Worm (Caenorhabditis elegans) whole organism, mixed stage, embryonic: ENCODE measurements around the gene ZC455.1.
A peak's percentile ranks its signal among the peaks of the same experiment; 100 is the strongest.

Source experiments
- M03D4.4 ChIP-seq: sonication (generic microtip); optimal IDR thresholded peaks from 2 replicates; lab custom pipeline; 2017; ENCODE audit warnings: mild to moderate bottlenecking, missing genetic modification characterization, missing compliant biosample characterization
- bed-3 ChIP-seq: fragments of 200-800 bp; sonication (Bioruptor generic); optimal IDR thresholded peaks from 3 replicates; lab custom pipeline; 2018; ENCODE audit warnings: mild to moderate bottlenecking, missing genetic modification characterization, moderate library complexity, missing compliant biosample characterization
- blmp-1 ChIP-seq: fragments of 150-350 bp; optimal IDR thresholded peaks from 2 replicates; lab custom pipeline; 2014; ENCODE audit warnings: missing biosample characterization, missing genetic modification characterization
- ceh-39 ChIP-seq: fragments of 150-350 bp; optimal IDR thresholded peaks from 2 replicates; lab custom pipeline; 2014; ENCODE audit warnings: missing biosample characterization, missing genetic modification characterization
- ceh-43 ChIP-seq: fragments of 200-800 bp; sonication (Bioruptor generic); optimal IDR thresholded peaks from 2 replicates; lab custom pipeline; 2018; ENCODE audit warnings: mild to moderate bottlenecking, missing genetic modification characterization, moderate library complexity, missing compliant biosample characterization
- ceh-83 ChIP-seq: fragments of 200-800 bp; sonication (Bioruptor generic); optimal IDR thresholded peaks from 2 replicates; lab custom pipeline; 2018; ENCODE audit warnings: mild to moderate bottlenecking, missing genetic modification characterization, missing compliant biosample characterization
- ces-1 ChIP-seq: fragments of 150-350 bp; optimal IDR thresholded peaks from 2 replicates; lab custom pipeline; 2014; ENCODE audit warnings: missing biosample characterization, missing genetic modification reagents, missing genetic modification characterization
- cnd-1 ChIP-seq: fragments of 200-800 bp; sonication (Bioruptor generic); optimal IDR thresholded peaks from 2 replicates; lab custom pipeline; 2018; ENCODE audit warnings: mild to moderate bottlenecking, missing genetic modification characterization, missing compliant biosample characterization
- drap-1 ChIP-seq: fragments of 200-800 bp; sonication (Bioruptor generic); optimal IDR thresholded peaks from 3 replicates; lab custom pipeline; 2018; ENCODE audit warnings: mild to moderate bottlenecking, missing genetic modification characterization, missing compliant biosample characterization
- elt-1 ChIP-seq: sonication (generic microtip); optimal IDR thresholded peaks from 2 replicates; lab custom pipeline; 2017; ENCODE audit warnings: missing genetic modification characterization, mild to moderate bottlenecking, missing compliant biosample characterization, antibody characterized with exemption, moderate library complexity, borderline replicate concordance; ENCODE audit not compliant: insufficient read depth
- elt-3 ChIP-seq: fragments of 150-350 bp; optimal IDR thresholded peaks from 2 replicates; lab custom pipeline; 2014; ENCODE audit warnings: missing biosample characterization, missing genetic modification characterization
- flh-1 ChIP-seq: fragments of 200-800 bp; sonication (Bioruptor generic); optimal IDR thresholded peaks from 2 replicates; lab custom pipeline; 2018; ENCODE audit warnings: mild to moderate bottlenecking, missing genetic modification characterization, moderate library complexity, missing compliant biosample characterization
- ham-2 ChIP-seq: fragments of 200-800 bp; sonication (Bioruptor generic); optimal IDR thresholded peaks from 2 replicates; lab custom pipeline; 2018; ENCODE audit warnings: mild to moderate bottlenecking, missing genetic modification characterization, missing compliant biosample characterization
- lin-13 ChIP-seq: fragments of 150-350 bp; optimal IDR thresholded peaks from 2 replicates; lab custom pipeline; 2014; ENCODE audit warnings: missing biosample characterization, missing genetic modification characterization
- lin-32 ChIP-seq: fragments of 200-800 bp; sonication (Bioruptor generic); optimal IDR thresholded peaks from 2 replicates; lab custom pipeline; 2018; ENCODE audit warnings: mild to moderate bottlenecking, missing genetic modification characterization, missing compliant biosample characterization
- lsy-2 ChIP-seq: fragments of 150-350 bp; optimal IDR thresholded peaks from 2 replicates; lab custom pipeline; 2014; ENCODE audit warnings: missing biosample characterization, missing genetic modification characterization
- mab-5 ChIP-seq: fragments of 150-350 bp; optimal IDR thresholded peaks from 2 replicates; lab custom pipeline; 2014; ENCODE audit warnings: missing biosample characterization, missing genetic modification characterization
- mep-1 ChIP-seq: fragments of 150-350 bp; optimal IDR thresholded peaks from 2 replicates; lab custom pipeline; 2017; ENCODE audit warnings: missing biosample characterization, missing genetic modification reagents, missing genetic modification characterization, inconsistent platforms
- mls-2 ChIP-seq: sonication (generic microtip); optimal IDR thresholded peaks from 2 replicates; lab custom pipeline; 2016; ENCODE audit warnings: mild to moderate bottlenecking, missing genetic modification characterization, moderate library complexity, missing compliant biosample characterization
- nhr-12 ChIP-seq: fragments of 150-350 bp; optimal IDR thresholded peaks from 2 replicates; lab custom pipeline; 2014; ENCODE audit warnings: missing biosample characterization, missing genetic modification characterization
- nhr-2 ChIP-seq: fragments of 150-350 bp; optimal IDR thresholded peaks from 2 replicates; lab custom pipeline; 2014; ENCODE audit warnings: missing biosample characterization, missing genetic modification characterization
- nhr-237 ChIP-seq: fragments of 150-350 bp; optimal IDR thresholded peaks from 2 replicates; lab custom pipeline; 2014; ENCODE audit warnings: missing biosample characterization, missing genetic modification characterization
- nhr-28 ChIP-seq: fragments of 150-350 bp; optimal IDR thresholded peaks from 2 replicates; lab custom pipeline; 2014; ENCODE audit warnings: missing biosample characterization, missing genetic modification characterization
- nhr-76 ChIP-seq: sonication (generic microtip); optimal IDR thresholded peaks from 2 replicates; lab custom pipeline; 2017; ENCODE audit warnings: missing biosample characterization, missing genetic modification characterization
- pha-4 ChIP-seq: fragments of 150-350 bp; optimal IDR thresholded peaks from 2 replicates; lab custom pipeline; 2018; ENCODE audit warnings: missing biosample characterization, missing genetic modification reagents, missing genetic modification characterization
- snpc-4 ChIP-seq: fragments of 150-350 bp; optimal IDR thresholded peaks from 2 replicates; lab custom pipeline; 2014; ENCODE audit warnings: missing biosample characterization, missing genetic modification characterization
- sptf-1 ChIP-seq: sonication (generic microtip); optimal IDR thresholded peaks from 2 replicates; lab custom pipeline; 2017; ENCODE audit warnings: mild to moderate bottlenecking, missing genetic modification characterization, moderate library complexity, missing compliant biosample characterization
- tbx-8 ChIP-seq: fragments of 200-800 bp; sonication (Bioruptor generic); optimal IDR thresholded peaks from 2 replicates; lab custom pipeline; 2018; ENCODE audit warnings: mild to moderate bottlenecking, missing genetic modification characterization, moderate library complexity, missing compliant biosample characterization
- unc-120 ChIP-seq: sonication (generic microtip); optimal IDR thresholded peaks from 2 replicates; lab custom pipeline; 2017; ENCODE audit warnings: missing genetic modification characterization, missing compliant biosample characterization; ENCODE audit not compliant: poor library complexity, severe bottlenecking
- unc-39 ChIP-seq: fragments of 150-350 bp; optimal IDR thresholded peaks from 2 replicates; lab custom pipeline; 2014; ENCODE audit warnings: missing biosample characterization, missing genetic modification characterization
- zip-8 ChIP-seq: fragments of 150-350 bp; optimal IDR thresholded peaks from 2 replicates; lab custom pipeline; 2014; ENCODE audit warnings: missing biosample characterization, missing genetic modification characterization
- ztf-11 ChIP-seq: fragments of 150-350 bp; optimal IDR thresholded peaks from 2 replicates; lab custom pipeline; 2014; ENCODE audit warnings: missing biosample characterization, missing genetic modification characterization

Gene ZC455.1

ce11 chrV:12747431-12747830 lies 25.9 kb upstream of the ZC455.1 start, which contains the start of gene C15C8.4:
Gene C15C8.4, minus strand, starts transcription at chrV:12747463.
- TF ChIP-seq elt-1 (peak; percentile 94), blmp-1 (tag; lab: Kevin White, UChicago) (no peak), pha-4 (tag; lab: Kevin White, UChicago) (no peak), lin-32 (no peak), mep-1 (tag; lab: Kevin White, UChicago) (no peak)

- TF ChIP-seq blmp-1 (tag; lab: Kevin White, UChicago), result no peak
- no peak for TF ChIP-seq bed-3 (GFP tag; lab: Kevin White, UChicago)
- no peak for TF ChIP-seq pha-4 (tag; lab: Kevin White, UChicago)
- peak; percentile 97 for TF ChIP-seq ces-1
Observed at ce11 chrV:12747856-12748255, 25.5 kb upstream of the ZC455.1 start, which contains the start of gene C15C8.5. Gene C15C8.5, plus strand, starts transcription at chrV:12748007.

ce11 chrV:12749558-12749957 lies 23.8 kb upstream of the ZC455.1 start:
- no peak for TF ChIP-seq drap-1 (GFP tag; lab: Kevin White, UChicago)
- no peak for TF ChIP-seq nhr-28 (tag; lab: Kevin White, UChicago)
- TF ChIP-seq unc-39 (tag; lab: Kevin White, UChicago), result no peak
- TF ChIP-seq zip-8 (tag; lab: Kevin White, UChicago), result no peak

ce11 chrV:12751495-12752050 lies 21.7 kb upstream of the ZC455.1 start, which contains the start of gene C15C8.6:
Gene C15C8.6, minus strand, starts transcription at chrV:12751545.
- no peak for TF ChIP-seq ceh-83 (GFP tag; lab: Kevin White, UChicago)
- TF ChIP-seq lsy-2 (tag; lab: Kevin White, UChicago), result no peak
- no peak for TF ChIP-seq sptf-1
- no peak for TF ChIP-seq mls-2 (tag; lab: Kevin White, UChicago)

- no peak for TF ChIP-seq nhr-237 (tag; lab: Kevin White, UChicago)
- TF ChIP-seq ceh-39 (tag; lab: Kevin White, UChicago), result no peak
- TF ChIP-seq M03D4.4 (tag; lab: Kevin White, UChicago), result no peak
- no peak for TF ChIP-seq elt-3
- TF ChIP-seq flh-1, result no peak
- TF ChIP-seq cnd-1 (tag; lab: Kevin White, UChicago), result no peak
- no peak for TF ChIP-seq snpc-4 (tag; lab: Kevin White, UChicago)
- no peak for TF ChIP-seq lin-32
- TF ChIP-seq lin-13 (tag; lab: Kevin White, UChicago), result no peak
- no peak for TF ChIP-seq ham-2 (GFP tag; lab: Kevin White, UChicago)
- no peak for TF ChIP-seq mab-5 (tag; lab: Kevin White, UChicago)
- no peak for TF ChIP-seq bed-3 (GFP tag; lab: Kevin White, UChicago)
- no peak for TF ChIP-seq ztf-11 (tag; lab: Kevin White, UChicago)
- TF ChIP-seq lsy-2 (tag; lab: Kevin White, UChicago), result no peak
- no peak for TF ChIP-seq nhr-12 (tag; lab: Kevin White, UChicago)
- no peak for TF ChIP-seq ceh-83 (GFP tag; lab: Kevin White, UChicago)
- no peak for TF ChIP-seq unc-120 (tag; lab: Kevin White, UChicago)
- no peak for TF ChIP-seq ceh-43 (GFP tag; lab: Kevin White, UChicago)
- no peak for TF ChIP-seq nhr-76 (tag; lab: Kevin White, UChicago)
Observed at ce11 chrV:12752407-12752806, 20.9 kb upstream of the ZC455.1 start, which contains the start of gene C15C8.8. Gene C15C8.8, minus strand, starts transcription at chrV:12752507.

- no peak for TF ChIP-seq ztf-11 (tag; lab: Kevin White, UChicago)
- TF ChIP-seq elt-1, result no peak
- no peak for TF ChIP-seq lin-32
- no peak for TF ChIP-seq tbx-8 (GFP tag; lab: Kevin White, UChicago)
- TF ChIP-seq elt-3, result no peak
- no peak for TF ChIP-seq cnd-1 (tag; lab: Kevin White, UChicago)
- no peak for TF ChIP-seq lsy-2 (tag; lab: Kevin White, UChicago)
- no peak for TF ChIP-seq nhr-237 (tag; lab: Kevin White, UChicago)
- no peak for TF ChIP-seq nhr-2 (tag; lab: Kevin White, UChicago)
Observed at ce11 chrV:12754839-12755238, 18.5 kb upstream of the ZC455.1 start, which contains the start of gene gpa-13. Gene gpa-13, minus strand, starts transcription at chrV:12754939.
